Worm (Caenorhabditis elegans): Measurements from ENCODE around the gene kvs-2.

kvs-2 gene

DNA sequence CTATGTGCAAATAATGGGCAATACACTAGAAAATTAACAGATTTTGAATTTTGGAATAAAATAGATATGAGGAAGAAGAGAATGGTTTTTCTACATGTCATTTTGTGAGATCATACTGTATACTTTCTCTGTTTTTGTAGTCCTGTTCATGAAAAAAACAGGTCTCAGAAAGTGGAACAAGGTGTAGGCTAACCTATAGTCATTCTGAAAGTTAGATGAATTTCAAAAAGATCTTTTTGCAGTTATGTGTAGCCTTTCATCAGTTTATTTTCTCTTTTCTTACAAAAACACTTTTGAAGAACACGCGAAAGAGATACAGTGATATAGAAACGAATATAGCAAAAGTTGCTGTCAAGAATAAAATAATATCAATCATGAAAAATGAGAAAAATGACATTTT is 18.3 kb downstream of the kvs-2 start, which contains the start of gene ugt-35:
Gene ugt-35, minus strand, starts transcription at position 101 of the 400 bp plus-strand sequence.
- TF ChIP-seq flt-1 (GFP tag; IDR thresholded peaks at IDR 0.05), result no peak
- no peak for TF ChIP-seq hmbx-1 (tag; optimal IDR thresholded peaks at IDR 0.05)
- TF ChIP-seq tbx-37 (GFP tag; conservative IDR thresholded peaks at IDR 0.05), result no peak
- TF ChIP-seq ama-1 (optimal IDR thresholded peaks at IDR 0.05), result no peak
- TF ChIP-seq F13C5.2 (tag; optimal IDR thresholded peaks at IDR 0.05), result no peak

DNA sequence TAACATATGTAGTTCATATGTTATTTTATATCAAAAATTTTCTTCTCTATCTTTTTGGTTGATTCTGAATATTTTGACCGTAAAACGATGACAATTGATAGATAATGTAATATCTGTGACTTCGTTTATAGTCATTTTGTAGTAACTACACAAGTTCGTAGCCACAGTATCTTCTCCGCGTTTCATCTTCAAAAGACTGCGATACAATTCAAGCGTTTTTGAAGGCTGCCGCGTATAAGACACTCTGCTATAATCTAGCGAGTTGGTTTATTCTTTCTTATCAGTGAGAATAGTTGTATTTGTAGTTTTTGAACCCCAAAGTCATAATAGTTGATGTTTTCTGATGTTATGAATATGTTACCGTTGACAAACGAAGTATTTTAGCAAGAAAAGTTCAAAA is 21.1 kb downstream of the kvs-2 start, which contains the start of gene ugt-34:
Gene ugt-34, minus strand, starts transcription at position 21 of the 400 bp plus-strand sequence.
- TF ChIP-seq tbx-37 (GFP tag; conservative IDR thresholded peaks at IDR 0.05) (no peak), hmg-4 (GFP tag; optimal IDR thresholded peaks at IDR 0.05) (no peak), scrt-1 (GFP tag; IDR thresholded peaks at IDR 0.05) (no peak), B0310.2 (tag; optimal IDR thresholded peaks at IDR 0.05) (no peak)

DNA sequence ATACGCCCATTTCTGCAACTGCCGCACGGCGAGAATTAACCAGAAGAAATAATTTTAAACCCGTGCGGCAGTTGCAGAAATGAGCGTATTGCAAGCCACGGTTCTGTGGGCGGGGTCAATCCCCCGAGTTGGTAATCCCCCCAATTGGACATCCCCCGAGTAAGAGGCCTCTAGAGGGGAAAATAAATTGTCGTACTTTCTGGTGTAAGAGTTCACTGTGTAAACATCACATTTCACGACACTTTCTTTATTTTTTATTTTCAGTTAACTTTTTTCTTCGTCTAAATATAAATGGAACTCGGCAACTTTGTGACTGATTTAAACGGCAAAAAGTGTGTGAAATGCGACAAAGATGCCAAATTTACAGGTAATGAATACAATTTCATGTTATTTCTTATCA is 22.1 kb downstream of the kvs-2 start, which contains the start of gene tut-2:
Gene tut-2, plus strand, starts transcription at position 277 of the 400 bp plus-strand sequence.
- no peak for TF ChIP-seq scrt-1 (GFP tag; IDR thresholded peaks at IDR 0.05)
- TF ChIP-seq ets-7 (tag; optimal IDR thresholded peaks at IDR 0.05), result no peak
- 0 out of 2 replicates have a peak, but pooled peaks have one; percentile 12 for TF ChIP-seq flt-1 (GFP tag; IDR thresholded peaks at IDR 0.05)

DNA sequence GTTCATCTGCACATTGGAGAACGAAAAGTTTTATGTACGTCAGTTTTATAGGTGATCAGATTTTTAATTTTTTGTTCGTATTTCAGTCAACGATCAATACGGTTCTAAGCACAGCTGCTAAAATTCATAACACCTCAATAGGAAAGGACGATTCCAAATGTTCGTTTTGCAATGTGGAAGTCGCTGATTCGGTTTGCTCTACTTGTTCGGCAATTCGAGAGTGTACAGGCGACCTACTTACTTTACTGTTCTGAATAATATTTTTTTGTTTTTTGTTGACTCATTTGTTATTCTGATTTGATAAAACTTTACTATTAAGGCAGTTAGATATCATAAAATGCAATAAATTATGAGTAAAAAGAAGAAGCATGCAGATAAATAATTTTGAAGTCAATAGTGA is 23.5 kb downstream of the kvs-2 start:
- TF ChIP-seq hnd-1 (tag; optimal IDR thresholded peaks at IDR 0.05), result no peak
- TF ChIP-seq pes-1 (GFP tag; IDR thresholded peaks at IDR 0.05), result no peak
- TF ChIP-seq hmg-4 (GFP tag; optimal IDR thresholded peaks at IDR 0.05), result no peak
- TF ChIP-seq B0310.2 (tag; optimal IDR thresholded peaks at IDR 0.05), result no peak
- TF ChIP-seq tbx-37 (GFP tag; conservative IDR thresholded peaks at IDR 0.05), result no peak
- TF ChIP-seq tbx-11 (GFP tag; IDR thresholded peaks at IDR 0.05), result no peak
- no peak for TF ChIP-seq ama-1 (optimal IDR thresholded peaks at IDR 0.05)
- no peak for TF ChIP-seq ceh-36 (tag; optimal IDR thresholded peaks at IDR 0.05)
- no peak for TF ChIP-seq scrt-1 (GFP tag; IDR thresholded peaks at IDR 0.05)
- TF ChIP-seq aly-1 (tag; optimal IDR thresholded peaks at IDR 0.05), result no peak
- TF ChIP-seq ceh-13 (GFP tag; optimal IDR thresholded peaks at IDR 0.05), result no peak
- TF ChIP-seq flt-1 (GFP tag; IDR thresholded peaks at IDR 0.05), result no peak
- no peak for TF ChIP-seq hmbx-1 (tag; optimal IDR thresholded peaks at IDR 0.05)
- TF ChIP-seq F13C5.2 (tag; optimal IDR thresholded peaks at IDR 0.05), result no peak
- TF ChIP-seq tra-4 (tag; optimal IDR thresholded peaks at IDR 0.05), result no peak
- TF ChIP-seq sea-1 (GFP tag; conservative IDR thresholded peaks at IDR 0.05), result no peak
- no peak for TF ChIP-seq ets-7 (tag; optimal IDR thresholded peaks at IDR 0.05)

DNA sequence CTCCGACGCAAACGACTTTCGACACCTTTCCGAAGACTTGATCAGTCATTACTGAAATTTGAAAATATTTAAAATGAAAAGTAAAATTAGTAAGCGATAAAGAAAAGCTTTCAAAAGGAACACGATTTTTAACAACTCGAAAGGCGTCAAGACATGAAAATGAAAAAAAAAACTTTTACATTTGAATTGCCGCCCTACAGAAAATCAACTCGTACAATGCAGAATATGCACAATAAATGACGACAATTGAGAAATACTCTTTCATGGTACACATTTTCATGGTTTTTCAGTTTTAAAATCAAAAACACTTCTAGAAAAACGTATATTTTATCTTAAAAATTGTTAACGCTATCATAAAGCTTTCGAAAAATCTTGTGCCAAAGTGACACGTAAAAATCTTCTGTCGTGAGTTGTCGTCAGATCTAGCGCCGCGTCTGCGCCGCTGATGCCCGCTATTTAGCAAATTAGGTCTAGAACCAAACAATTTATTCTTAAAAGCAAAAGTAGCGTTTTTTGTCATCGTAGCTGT is 25.7 kb downstream of the kvs-2 start, which contains the start of gene sqv-4:
Gene sqv-4, minus strand, starts transcription at position 51 of the 529 bp plus-strand sequence.
- no peak for TF ChIP-seq ceh-13 (GFP tag; optimal IDR thresholded peaks at IDR 0.05)
- TF ChIP-seq tbx-11 (GFP tag; IDR thresholded peaks at IDR 0.05), result no peak
- TF ChIP-seq sea-1 (GFP tag; conservative IDR thresholded peaks at IDR 0.05), result no peak
- no peak for TF ChIP-seq ets-7 (tag; optimal IDR thresholded peaks at IDR 0.05)
- no peak for TF ChIP-seq tra-4 (tag; optimal IDR thresholded peaks at IDR 0.05)
- TF ChIP-seq tbx-37 (GFP tag; conservative IDR thresholded peaks at IDR 0.05), result no peak

DNA sequence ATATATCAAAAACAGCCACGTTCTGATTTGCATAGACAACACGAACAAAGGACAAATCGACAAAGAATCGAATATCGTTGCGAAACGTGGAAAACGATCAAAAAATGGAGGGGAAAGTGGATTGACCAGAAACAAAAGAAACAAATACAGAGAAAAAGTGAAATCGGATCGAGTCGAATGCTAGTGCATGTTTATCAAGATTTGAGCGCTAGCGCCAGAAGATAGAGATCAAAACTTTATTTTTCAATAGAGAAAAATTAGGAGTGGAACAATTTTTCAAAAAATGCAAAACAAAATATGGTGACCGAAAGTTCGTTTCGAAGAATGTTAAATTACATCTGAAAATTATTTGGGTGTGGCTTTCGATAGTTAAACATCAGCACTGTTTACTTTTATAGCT is 26.2 kb downstream of the kvs-2 start:
- TF ChIP-seq B0310.2 (tag; optimal IDR thresholded peaks at IDR 0.05) (no peak), tbx-11 (GFP tag; IDR thresholded peaks at IDR 0.05) (no peak), tbx-37 (GFP tag; conservative IDR thresholded peaks at IDR 0.05) (no peak), aly-1 (tag; optimal IDR thresholded peaks at IDR 0.05) (no peak), F13C5.2 (tag; optimal IDR thresholded peaks at IDR 0.05) (no peak), ama-1 (optimal IDR thresholded peaks at IDR 0.05) (no peak), ets-7 (tag; optimal IDR thresholded peaks at IDR 0.05) (no peak), flt-1 (GFP tag; IDR thresholded peaks at IDR 0.05) (no peak), ceh-36 (tag; optimal IDR thresholded peaks at IDR 0.05) (no peak), ceh-13 (GFP tag; optimal IDR thresholded peaks at IDR 0.05) (no peak), pes-1 (GFP tag; IDR thresholded peaks at IDR 0.05) (no peak), hmg-4 (GFP tag; optimal IDR thresholded peaks at IDR 0.05) (no peak), hnd-1 (tag; optimal IDR thresholded peaks at IDR 0.05) (no peak), sea-1 (GFP tag; conservative IDR thresholded peaks at IDR 0.05) (no peak), scrt-1 (GFP tag; IDR thresholded peaks at IDR 0.05) (no peak), hmbx-1 (tag; optimal IDR thresholded peaks at IDR 0.05) (no peak)

DNA sequence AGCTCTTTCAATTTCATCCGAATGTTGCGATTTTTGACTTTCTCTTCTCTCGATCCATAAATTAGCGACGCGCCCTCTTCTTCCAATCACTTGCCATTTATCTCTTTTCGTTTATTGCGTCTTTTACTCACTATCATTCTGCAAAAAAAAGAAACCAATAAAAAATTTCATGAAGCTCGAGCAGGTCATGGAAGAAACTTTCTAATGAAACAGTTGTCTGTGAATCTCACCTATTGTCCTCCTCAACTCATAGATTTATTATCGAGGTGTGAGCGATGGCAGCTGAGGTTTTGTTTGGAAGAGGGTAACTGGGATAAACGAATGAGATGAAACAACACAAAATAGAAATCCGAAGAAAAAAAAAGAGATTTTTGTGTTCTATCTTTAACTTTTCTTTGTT is 28.4 kb downstream of the kvs-2 start:
- TF ChIP-seq ceh-13 (GFP tag; optimal IDR thresholded peaks at IDR 0.05), result no peak
- no peak for TF ChIP-seq F13C5.2 (tag; optimal IDR thresholded peaks at IDR 0.05)
- no peak for TF ChIP-seq hmbx-1 (tag; optimal IDR thresholded peaks at IDR 0.05)
- no peak for TF ChIP-seq ets-7 (tag; optimal IDR thresholded peaks at IDR 0.05)
- no peak for TF ChIP-seq sea-1 (GFP tag; conservative IDR thresholded peaks at IDR 0.05)
- TF ChIP-seq ceh-36 (tag; optimal IDR thresholded peaks at IDR 0.05), result no peak

DNA sequence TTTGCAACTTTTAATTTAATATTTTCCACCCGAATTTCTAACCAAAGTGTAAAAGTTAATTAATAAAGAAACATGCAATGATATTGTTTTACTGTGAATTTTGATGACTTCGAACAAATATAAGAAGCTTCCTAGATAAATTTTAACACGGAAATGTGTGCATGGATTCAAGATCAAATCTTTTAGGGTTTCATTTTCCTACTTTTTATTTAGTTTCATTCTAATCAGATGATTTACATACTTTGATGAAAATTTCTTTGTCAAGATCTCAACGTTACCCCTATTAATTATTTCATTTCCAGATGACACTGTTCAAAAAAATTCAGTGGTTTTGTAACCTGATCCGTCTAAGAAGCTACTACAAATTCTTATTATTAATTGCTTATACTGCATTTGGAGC is 31.5 kb downstream of the kvs-2 start, which contains the start of gene twk-12:
Gene twk-12, plus strand, starts transcription at position 301 of the 400 bp plus-strand sequence.
- TF ChIP-seq pes-1 (GFP tag; IDR thresholded peaks at IDR 0.05), result no peak

DNA sequence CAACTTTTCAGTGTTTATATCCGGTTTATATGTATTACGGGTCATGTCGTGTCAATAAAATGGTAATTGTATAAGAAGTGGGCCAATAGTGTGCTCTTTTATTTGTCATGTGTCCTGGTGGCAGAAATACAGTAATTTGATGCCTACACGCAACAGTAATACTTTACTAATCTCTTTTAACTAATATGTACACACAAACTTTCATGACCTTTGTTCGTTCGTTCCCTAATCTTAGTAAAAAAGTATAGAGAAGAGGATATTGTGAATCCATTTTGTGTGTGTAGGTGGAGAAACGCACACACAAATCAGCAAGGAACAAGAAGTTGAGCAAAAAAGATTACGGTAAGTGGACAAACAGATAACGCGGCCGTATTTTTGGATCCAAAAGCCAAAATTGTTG is 35.0 kb downstream of the kvs-2 start:
- TF ChIP-seq B0310.2 (tag; optimal IDR thresholded peaks at IDR 0.05), result no peak
- TF ChIP-seq ama-1 (optimal IDR thresholded peaks at IDR 0.05), result no peak

Measured in whole organism, early embryonic.